Worm (Caenorhabditis elegans): ENCODE results near the gene F18E3.12.

DNA sequence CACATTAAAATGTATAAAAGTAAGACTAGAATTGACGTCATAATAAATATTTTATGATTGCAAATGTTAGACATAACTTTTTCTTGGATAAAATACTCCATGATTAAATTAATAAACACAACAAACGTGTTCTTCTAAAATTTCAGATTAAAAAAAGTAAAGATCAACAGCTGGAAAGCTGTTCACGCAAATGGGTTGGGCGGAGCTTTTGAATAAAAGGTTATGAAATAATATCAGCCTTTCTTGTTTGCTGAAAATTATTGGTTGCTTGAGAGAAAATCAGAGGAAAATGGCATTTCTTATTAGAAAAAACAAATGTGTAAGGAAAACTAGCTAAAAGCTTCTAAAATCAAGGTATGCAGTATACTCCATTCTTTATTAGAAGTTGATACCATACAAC is 27.0 kb upstream of the F18E3.12 start, which contains the start of gene C02H6.3:
- no peak for TF ChIP-seq R02D3.7 (tag; optimal IDR thresholded peaks at IDR 0.05)
- no peak for TF ChIP-seq ceh-16 (tag; optimal IDR thresholded peaks at IDR 0.05)
- no peak for TF ChIP-seq jun-1 (tag; optimal IDR thresholded peaks at IDR 0.05)
- no peak for TF ChIP-seq aly-2 (tag; optimal IDR thresholded peaks at IDR 0.05)
- no peak for TF ChIP-seq sea-2 (GFP tag; optimal IDR thresholded peaks at IDR 0.05)
- no peak for TF ChIP-seq snpc-4 (tag; optimal IDR thresholded peaks at IDR 0.05)
- TF ChIP-seq ztf-11 (tag; optimal IDR thresholded peaks at IDR 0.05), result no peak
- TF ChIP-seq nhr-12 (tag; optimal IDR thresholded peaks at IDR 0.05), result no peak
